Worm (Caenorhabditis elegans) whole organism, L2 larva: Measurements from ENCODE around the gene dhrr-1.

ENCODE experiments used
- aly-2 ChIP-seq: fragments of 150-350 bp; optimal IDR thresholded peaks from 2 replicates; lab custom pipeline; 2014; ENCODE audit warnings: missing biosample characterization, missing genetic modification characterization
- blmp-1 ChIP-seq: sonication (generic microtip); optimal IDR thresholded peaks from 2 replicates; lab custom pipeline; 2017; ENCODE audit warnings: missing genetic modification characterization, mild to moderate bottlenecking, missing compliant biosample characterization, antibody characterized with exemption, moderate library complexity; ENCODE audit not compliant: insufficient read depth
- ceh-82 ChIP-seq: fragments of 150-350 bp; optimal IDR thresholded peaks from 2 replicates; lab custom pipeline; 2014; ENCODE audit warnings: missing biosample characterization, missing genetic modification characterization
- crh-2 ChIP-seq: sonication (generic microtip); optimal IDR thresholded peaks from 2 replicates; lab custom pipeline; 2017; ENCODE audit warnings: missing biosample characterization, missing genetic modification characterization
- lin-39 ChIP-seq: fragments of 150-350 bp; optimal IDR thresholded peaks from 2 replicates; lab custom pipeline; 2014; ENCODE audit warnings: missing biosample characterization, missing genetic modification reagents, missing genetic modification characterization
- mab-5 ChIP-seq: fragments of 150-350 bp; optimal IDR thresholded peaks from 2 replicates; lab custom pipeline; 2014; ENCODE audit warnings: missing biosample characterization, missing genetic modification characterization
- nhr-25 ChIP-seq: fragments of 150-350 bp; sonication (generic microtip); optimal IDR thresholded peaks from 3 replicates; lab custom pipeline; 2014; ENCODE audit warnings: missing biosample characterization, missing genetic modification characterization
- snpc-4 ChIP-seq: fragments of 150-350 bp; optimal IDR thresholded peaks from 2 replicates; lab custom pipeline; 2014; ENCODE audit warnings: missing biosample characterization, missing genetic modification characterization
- unc-39 ChIP-seq: fragments of 150-350 bp; optimal IDR thresholded peaks from 2 replicates; lab custom pipeline; 2014; ENCODE audit warnings: missing biosample characterization, missing genetic modification characterization
- unc-62 ChIP-seq: fragments of 150-350 bp; optimal IDR thresholded peaks from 2 replicates; lab custom pipeline; 2014; ENCODE audit warnings: missing biosample characterization, missing genetic modification reagents, missing genetic modification characterization
- zag-1 ChIP-seq: fragments of 150-350 bp; optimal IDR thresholded peaks from 2 replicates; lab custom pipeline; 2014; ENCODE audit warnings: missing biosample characterization, missing genetic modification characterization
- ztf-11 ChIP-seq: sonication (generic microtip); optimal IDR thresholded peaks from 2 replicates; lab custom pipeline; 2017; ENCODE audit warnings: missing biosample characterization, missing genetic modification characterization

ce11 chrIII:9002545-9002944 lies 58.1 kb downstream of the dhrr-1 start, which contains the start of the genes F59B2.15 and zif-1:
- TF ChIP-seq aly-2 (tag; lab: Kevin White, UChicago) (no peak), nhr-25 (no peak), mab-5 (tag; lab: Kevin White, UChicago) (no peak), zag-1 (tag; lab: Kevin White, UChicago) (no peak), blmp-1 (tag; lab: Kevin White, UChicago) (no peak), snpc-4 (tag; lab: Kevin White, UChicago) (no peak), unc-62 (GFP tag; lab: Kevin White, UChicago) (no peak), lin-39 (tag; lab: Kevin White, UChicago) (no peak), crh-2 (tag; lab: Kevin White, UChicago) (no peak), ztf-11 (no peak), unc-39 (no peak), ceh-82 (tag; lab: Kevin White, UChicago) (no peak)
